Worm (Caenorhabditis elegans): ENCODE measurements around the gene C36A4.4.

The C36A4.4 gene

DNA sequence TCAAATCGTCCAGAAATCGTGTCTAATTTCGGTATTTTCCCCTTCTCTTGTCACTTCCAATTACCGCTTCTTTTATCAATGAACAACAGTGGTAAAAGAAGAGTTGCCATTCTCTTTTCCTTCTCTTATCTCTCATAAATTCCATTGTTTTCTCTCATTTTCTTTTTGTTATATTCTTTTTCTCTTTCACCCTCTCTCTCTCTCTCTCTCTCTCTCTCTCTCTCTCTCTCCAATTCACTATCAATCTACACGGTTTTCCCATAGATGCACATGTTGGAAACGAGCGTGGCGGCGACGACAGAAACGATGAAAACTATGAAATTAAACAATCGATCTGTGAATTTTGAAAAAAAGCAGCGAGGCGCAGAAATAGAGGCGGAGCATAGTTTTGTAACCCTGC lies 44.2 kb downstream of the C36A4.4 start:
- TF ChIP-seq nhr-19 (GFP tag; conservative IDR thresholded peaks at IDR 0.05) = peak; percentile 44
- TF ChIP-seq snu-23 (GFP tag; optimal IDR thresholded peaks at IDR 0.05) = peak; percentile 60
- TF ChIP-seq mep-1 (tag; optimal IDR thresholded peaks at IDR 0.05) = peak; percentile 10
- TF ChIP-seq xbp-1 (tag; optimal IDR thresholded peaks at IDR 0.05) = no peak
- no peak for TF ChIP-seq hlh-4 (tag; optimal IDR thresholded peaks at IDR 0.05)
- no peak for TF ChIP-seq ces-1 (GFP tag; optimal IDR thresholded peaks at IDR 0.05)
- TF ChIP-seq pag-3 (tag; optimal IDR thresholded peaks at IDR 0.05; ENCODE audit: borderline replicate concordance, insufficient read depth) = peak; percentile 7
- TF ChIP-seq tbx-2 (tag; optimal IDR thresholded peaks at IDR 0.05) = peak; percentile 21
- TF ChIP-seq mab-9 (GFP tag; IDR thresholded peaks at IDR 0.05) = no peak
- peak in 4 of 6 experiments; percentile 29 to 75 (median 49) for TF ChIP-seq elt-3 (tag; optimal IDR thresholded peaks at IDR 0.05)
- peak; percentile 38 to 40 for TF ChIP-seq lsy-2 (tag; optimal IDR thresholded peaks at IDR 0.05)
- peak; percentile 63 for TF ChIP-seq lin-14 (GFP tag; optimal IDR thresholded peaks at IDR 0.05)
- TF ChIP-seq efl-1 (optimal IDR thresholded peaks at IDR 0.05) = peak; percentile 12 to 22
- TF ChIP-seq efl-1 (GFP tag; optimal IDR thresholded peaks at IDR 0.05 in 1 of 2) = peak in 1 of 2 experiments; percentile 83
- TF ChIP-seq nhr-47 (tag; optimal IDR thresholded peaks at IDR 0.05) = peak; percentile 15
- no peak for TF ChIP-seq ceh-8 (GFP tag; optimal IDR thresholded peaks at IDR 0.05)
- TF ChIP-seq ztf-11 (tag; optimal IDR thresholded peaks at IDR 0.05) = no peak
- no peak for TF ChIP-seq mef-2 (tag; optimal IDR thresholded peaks at IDR 0.05)
- TF ChIP-seq nhr-20 (tag; optimal IDR thresholded peaks at IDR 0.05) = peak; percentile 57
- TF ChIP-seq nhr-71 (tag; optimal IDR thresholded peaks at IDR 0.05) = peak; percentile 55
- TF ChIP-seq blmp-1 (tag; optimal IDR thresholded peaks at IDR 0.05) = peak; percentile 65
- TF ChIP-seq ceh-82 (tag; optimal IDR thresholded peaks at IDR 0.05) = no peak
- TF ChIP-seq lin-35 (GFP tag; optimal IDR thresholded peaks at IDR 0.05) = peak in 1 of 2 experiments; percentile 66
- peak; percentile 45 for TF ChIP-seq nhr-90 (tag; optimal IDR thresholded peaks at IDR 0.05; ENCODE audit: poor library complexity)
- peak; percentile 35 for TF ChIP-seq elt-2 (tag; optimal IDR thresholded peaks at IDR 0.05)
- TF ChIP-seq irx-1 (tag; optimal IDR thresholded peaks at IDR 0.05) = no peak
- peak; percentile 12 for TF ChIP-seq ama-1 (optimal IDR thresholded peaks at IDR 0.05)

DNA sequence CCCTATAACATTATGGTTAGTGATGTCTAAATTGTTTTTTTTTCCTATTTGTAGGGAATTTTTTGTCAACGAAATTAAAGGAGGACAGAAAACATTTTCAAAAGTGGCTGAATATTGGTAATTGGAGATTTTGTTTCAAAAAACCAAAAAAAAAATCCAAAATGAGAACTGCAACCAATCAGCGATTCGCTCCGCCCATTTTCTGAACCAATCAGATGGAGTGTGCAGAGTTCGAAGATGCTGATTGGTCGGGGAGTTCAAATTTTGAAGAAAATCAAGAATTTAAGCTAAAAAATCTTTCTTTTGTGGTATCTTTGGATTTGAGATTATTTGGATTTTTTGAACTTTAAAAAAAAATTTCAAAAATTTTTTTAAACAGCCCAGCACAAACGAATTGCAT lies 45.0 kb downstream of the C36A4.4 start:
- no peak for TF ChIP-seq blmp-1 (tag; optimal IDR thresholded peaks at IDR 0.05)
- TF ChIP-seq irx-1 (tag; optimal IDR thresholded peaks at IDR 0.05) = no peak

DNA sequence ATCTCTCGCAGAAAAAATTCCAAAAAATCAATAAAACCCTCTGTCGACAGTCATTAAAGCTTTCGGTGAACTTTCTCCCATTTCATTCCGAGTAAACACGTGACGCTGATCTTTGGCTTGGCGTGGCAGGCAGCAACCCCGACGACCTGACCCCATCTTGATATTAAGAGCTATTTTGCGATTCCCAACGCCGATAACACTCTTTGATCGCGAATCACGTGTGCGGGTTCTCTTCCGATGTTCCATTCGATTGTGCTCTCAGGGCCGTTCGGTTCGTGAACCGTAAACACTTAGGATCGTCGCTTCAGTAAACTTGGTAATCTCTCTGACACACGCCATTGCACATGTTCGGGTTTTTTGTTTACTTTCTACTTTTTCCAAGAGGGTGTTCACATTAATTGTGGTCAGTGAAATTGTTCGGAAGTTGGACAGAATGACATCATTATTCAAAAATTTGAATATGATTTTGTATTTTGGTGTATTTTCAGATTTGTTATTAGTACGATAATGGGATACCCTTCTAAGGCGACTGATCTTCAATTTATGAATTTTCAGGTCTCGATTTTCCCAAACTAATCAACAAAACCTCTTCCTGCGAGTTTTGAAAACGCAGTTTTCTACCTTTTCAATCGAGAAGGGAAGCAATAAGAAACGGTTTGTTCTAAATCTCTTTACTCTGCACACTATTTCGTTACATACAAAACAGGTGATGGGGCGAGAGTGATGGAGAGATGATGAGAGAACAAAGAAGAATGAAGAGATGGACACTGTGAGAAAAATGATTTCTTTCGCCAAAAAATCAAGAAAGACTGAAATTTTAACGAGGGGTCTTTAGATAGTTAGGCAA lies 46.0 kb downstream of the C36A4.4 start:
- TF ChIP-seq nhr-19 (GFP tag; conservative IDR thresholded peaks at IDR 0.05) (peak; percentile 22; the same call in 1 of the 2 replicates), mdl-1 (tag; optimal IDR thresholded peaks at IDR 0.05) (peak in 1 of 2 experiments; percentile 74), unc-86 (tag; optimal IDR thresholded peaks at IDR 0.05) (no peak), mep-1 (tag; optimal IDR thresholded peaks at IDR 0.05) (peak; percentile 48), nhr-11 (tag; optimal IDR thresholded peaks at IDR 0.05) (no peak), nhr-84 (tag; optimal IDR thresholded peaks at IDR 0.05) (no peak), ceh-82 (tag; optimal IDR thresholded peaks at IDR 0.05) (no peak), ama-1 (optimal IDR thresholded peaks at IDR 0.05) (no peak), dpl-1 (GFP tag; optimal IDR thresholded peaks at IDR 0.05) (peak in 1 of 3 experiments; percentile 30), snu-23 (GFP tag; optimal IDR thresholded peaks at IDR 0.05) (peak; percentile 49), efl-1 (optimal IDR thresholded peaks at IDR 0.05) (peak in 1 of 2 experiments; percentile 11), efl-1 (GFP tag; optimal IDR thresholded peaks at IDR 0.05 in 1 of 2) (peak in 1 of 2 experiments; percentile 80), nhr-71 (tag; optimal IDR thresholded peaks at IDR 0.05) (peak; percentile 60), fkh-4 (tag; optimal IDR thresholded peaks at IDR 0.05; ENCODE audit: borderline replicate concordance) (no peak), lsy-2 (tag; optimal IDR thresholded peaks at IDR 0.05) (peak in 1 of 2 experiments; percentile 38), nhr-90 (tag; optimal IDR thresholded peaks at IDR 0.05; ENCODE audit: poor library complexity) (peak; percentile 41), sup-37 (GFP tag; optimal IDR thresholded peaks at IDR 0.05) (no peak), lin-14 (GFP tag; optimal IDR thresholded peaks at IDR 0.05) (peak; percentile 70), lin-35 (GFP tag; optimal IDR thresholded peaks at IDR 0.05) (peak in 1 of 2 experiments; percentile 38), pqm-1 (tag; optimal IDR thresholded peaks at IDR 0.05) (no peak), blmp-1 (tag; optimal IDR thresholded peaks at IDR 0.05) (peak; percentile 98), unc-130 (tag; optimal IDR thresholded peaks at IDR 0.05) (peak; percentile 80), swsn-7 (tag; optimal IDR thresholded peaks at IDR 0.05) (no peak), zip-4 (GFP tag; optimal IDR thresholded peaks at IDR 0.05) (no peak), elt-3 (tag; optimal IDR thresholded peaks at IDR 0.05) (peak in 2 of 6 experiments; percentile 1 to 20), nhr-20 (tag; optimal IDR thresholded peaks at IDR 0.05) (peak; percentile 53), nhr-85 (tag) (peak; percentile 94), ztf-4 (tag; optimal IDR thresholded peaks at IDR 0.05) (peak; percentile 41), xbp-1 (tag; optimal IDR thresholded peaks at IDR 0.05) (peak; percentile 12), lin-13 (GFP tag; optimal IDR thresholded peaks at IDR 0.05) (no peak), nhr-47 (tag; optimal IDR thresholded peaks at IDR 0.05) (peak; percentile 9), elt-2 (tag; optimal IDR thresholded peaks at IDR 0.05) (peak; percentile 7), grh-1 (GFP tag; IDR thresholded peaks at IDR 0.05) (peak; percentile 24; the same call in 1 of the 2 replicates), rnt-1 (tag; optimal IDR thresholded peaks at IDR 0.05) (peak; percentile 33)
